Worm (Caenorhabditis elegans) whole organism, young adult: ENCODE data around the gene F41C3.11.

ENCODE experiments used
- B0336.3 ChIP-seq: fragments of 200-800 bp; sonication (Bioruptor generic); IDR thresholded peaks from 2 replicates; pipeline ENCODE4 v1.3.6; 2022; ENCODE audit warnings: missing genetic modification characterization, missing compliant biosample characterization
- F49E8.2 ChIP-seq: sonication (generic microtip); optimal IDR thresholded peaks from 3 replicates; lab custom pipeline; 2017; ENCODE audit warnings: missing genetic modification characterization, mild to moderate bottlenecking, missing compliant biosample characterization, antibody characterized with exemption, moderate library complexity; ENCODE audit not compliant: insufficient read depth
- Y53G8AR.9 ChIP-seq: fragments of 200-800 bp; sonication (Bioruptor generic); conservative IDR thresholded peaks from 2 replicates; pipeline ENCODE4 v1.3.6; 2022; ENCODE audit warnings: missing genetic modification reagents, missing genetic modification characterization, missing compliant biosample characterization
- Y56A3A.18 ChIP-seq: fragments of 200-800 bp; sonication (Bioruptor generic); IDR thresholded peaks from 2 replicates; pipeline ENCODE4 v1.3.6; 2022; ENCODE audit warnings: missing genetic modification reagents, missing genetic modification characterization, missing compliant biosample characterization
- Y79H2A.3 ChIP-seq: fragments of 200-800 bp; sonication (Bioruptor generic); conservative IDR thresholded peaks from 2 replicates; pipeline ENCODE4 v1.3.6; 2022; ENCODE audit warnings: missing genetic modification reagents, missing genetic modification characterization, missing compliant biosample characterization
- Y95B8A.8 ChIP-seq: fragments of 200-800 bp; sonication (Bioruptor generic); IDR thresholded peaks from 2 replicates; pipeline ENCODE4 v1.3.6; 2022; ENCODE audit warnings: missing genetic modification reagents, missing genetic modification characterization, missing compliant biosample characterization
- aptf-3 ChIP-seq: fragments of 200-800 bp; sonication (Bioruptor generic); IDR thresholded peaks from 2 replicates; pipeline ENCODE4 v1.3.6; 2022; ENCODE audit warnings: missing genetic modification characterization, missing compliant biosample characterization
- athp-1 ChIP-seq: sonication (generic microtip); optimal IDR thresholded peaks from 2 replicates; lab custom pipeline; 2017; ENCODE audit warnings: mild to moderate bottlenecking, missing genetic modification characterization, missing compliant biosample characterization
- bed-1 ChIP-seq: fragments of 200-800 bp; sonication (Bioruptor generic); IDR thresholded peaks from 2 replicates; pipeline ENCODE4 v1.3.6; 2022; ENCODE audit warnings: missing genetic modification reagents, missing genetic modification characterization, missing compliant biosample characterization
- ccch-3 ChIP-seq: fragments of 200-800 bp; sonication (Bioruptor generic); optimal IDR thresholded peaks from 2 replicates; lab custom pipeline; 2018; ENCODE audit warnings: mild to moderate bottlenecking, missing genetic modification characterization, missing compliant biosample characterization
- ceh-91 ChIP-seq: fragments of 200-800 bp; sonication (Bioruptor generic); IDR thresholded peaks from 2 replicates; pipeline ENCODE4 v1.3.6; 2022; ENCODE audit warnings: missing genetic modification reagents, missing genetic modification characterization, missing compliant biosample characterization
- chd-7 ChIP-seq: sonication (generic microtip); optimal IDR thresholded peaks from 2 replicates; lab custom pipeline; 2016; ENCODE audit warnings: mild to moderate bottlenecking, missing genetic modification characterization, moderate library complexity, missing compliant biosample characterization
- dpl-1 ChIP-seq: fragments of 150-350 bp; optimal IDR thresholded peaks from 2 replicates; lab custom pipeline; 2014; ENCODE audit warnings: missing biosample characterization, missing genetic modification reagents, missing genetic modification characterization
- efl-1 ChIP-seq: fragments of 150-350 bp; optimal IDR thresholded peaks from 2 replicates; lab custom pipeline; 2014; ENCODE audit warnings: missing biosample characterization, missing genetic modification reagents, missing genetic modification characterization
- egl-18 ChIP-seq: fragments of 200-800 bp; sonication (Bioruptor generic); IDR thresholded peaks from 2 replicates; pipeline ENCODE4 v1.3.6; 2022; ENCODE audit warnings: missing genetic modification reagents, missing genetic modification characterization, missing compliant biosample characterization
- ekl-4 ChIP-seq: fragments of 200-800 bp; sonication (Bioruptor generic); IDR thresholded peaks from 2 replicates; pipeline ENCODE4 v1.3.6; 2022; ENCODE audit warnings: missing genetic modification reagents, missing genetic modification characterization, missing compliant biosample characterization
- ets-4 ChIP-seq: fragments of 200-800 bp; sonication (Bioruptor generic); optimal IDR thresholded peaks from 2 replicates; lab custom pipeline; 2018; ENCODE audit warnings: mild to moderate bottlenecking, missing genetic modification characterization, missing compliant biosample characterization
- fkh-3 ChIP-seq: sonication (generic microtip); optimal IDR thresholded peaks from 2 replicates; lab custom pipeline; 2016; ENCODE audit warnings: mild to moderate bottlenecking, missing genetic modification characterization, missing compliant biosample characterization
- him-1 ChIP-seq: sonication (generic microtip); optimal IDR thresholded peaks from 2 replicates; lab custom pipeline; 2016; ENCODE audit warnings: missing genotype, missing genetic modification reagents, missing genetic modification characterization, missing compliant biosample characterization
- hmg-1.2 ChIP-seq: fragments of 200-800 bp; sonication (Bioruptor generic); IDR thresholded peaks from 2 replicates; pipeline ENCODE4 v1.3.6; 2022; ENCODE audit warnings: missing genetic modification reagents, missing genetic modification characterization, missing compliant biosample characterization
- hrde-1 ChIP-seq: sonication (generic microtip); optimal IDR thresholded peaks from 2 replicates; lab custom pipeline; 2016; ENCODE audit warnings: missing genetic modification characterization, mild to moderate bottlenecking, missing compliant biosample characterization, moderate library complexity, missing genotype, missing genetic modification reagents, borderline replicate concordance
- hsf-1 ChIP-seq: fragments of 200-800 bp; sonication (Bioruptor generic); IDR thresholded peaks from 2 replicates; pipeline ENCODE4 v1.3.6; 2022; ENCODE audit warnings: missing genetic modification reagents, missing genetic modification characterization, missing compliant biosample characterization
- lag-1 ChIP-seq: fragments of 200-800 bp; sonication (Bioruptor generic); IDR thresholded peaks from 2 replicates; pipeline ENCODE4 v1.3.6; 2022; ENCODE audit warnings: missing genetic modification reagents, missing genetic modification characterization, missing compliant biosample characterization
- lin-26 ChIP-seq: fragments of 200-800 bp; sonication (Bioruptor generic); IDR thresholded peaks from 2 replicates; pipeline ENCODE4 v1.3.6; 2022; ENCODE audit warnings: missing genetic modification reagents, missing genetic modification characterization, missing compliant biosample characterization
- lin-35 ChIP-seq, 3 experiments: fragments of 150-350 bp in 2 of 3; sonication (generic microtip) in 1 of 3; optimal IDR thresholded peaks; 2 replicates each; lab custom pipeline; 2014 to 2018; ENCODE audit warnings: missing biosample characterization in 3 of 3, missing genetic modification characterization in 3 of 3, missing genetic modification reagents in 3 of 3
- lir-1 ChIP-seq: fragments of 200-800 bp; sonication (Bioruptor generic); conservative IDR thresholded peaks from 2 replicates; pipeline ENCODE4 v1.3.6; 2022; ENCODE audit warnings: missing genetic modification reagents, missing genetic modification characterization, missing compliant biosample characterization
- madf-10 ChIP-seq: sonication (generic microtip); optimal IDR thresholded peaks from 2 replicates; lab custom pipeline; 2016; ENCODE audit warnings: mild to moderate bottlenecking, missing genetic modification characterization, missing compliant biosample characterization
- madf-3 ChIP-seq: fragments of 200-800 bp; sonication (Bioruptor generic); IDR thresholded peaks from 2 replicates; pipeline ENCODE4 v1.3.6; 2022; ENCODE audit warnings: missing genetic modification reagents, missing genetic modification characterization, missing compliant biosample characterization
- madf-6 ChIP-seq: fragments of 200-800 bp; sonication (Bioruptor generic); IDR thresholded peaks from 2 replicates; pipeline ENCODE4 v1.3.6; 2022; ENCODE audit warnings: missing genetic modification reagents, missing genetic modification characterization, missing compliant biosample characterization
- nfya-1 ChIP-seq: sonication (generic microtip); optimal IDR thresholded peaks from 2 replicates; lab custom pipeline; 2017; ENCODE audit warnings: antibody characterized with exemption, missing compliant biosample characterization, missing genetic modification characterization, borderline replicate concordance; ENCODE audit not compliant: insufficient read depth
- nfyb-1 ChIP-seq: fragments of 200-800 bp; sonication (Bioruptor generic); IDR thresholded peaks from 2 replicates; pipeline ENCODE4 v1.3.6; 2022; ENCODE audit warnings: missing genetic modification reagents, missing genetic modification characterization, missing compliant biosample characterization
- nhr-120 ChIP-seq: fragments of 200-800 bp; sonication (Bioruptor generic); IDR thresholded peaks from 2 replicates; pipeline ENCODE4 v1.3.6; 2022; ENCODE audit warnings: missing genetic modification characterization, missing compliant biosample characterization
- sea-2 ChIP-seq: fragments of 200-800 bp; sonication (Bioruptor generic); IDR thresholded peaks from 2 replicates; pipeline ENCODE4 v1.3.6; 2022; ENCODE audit warnings: missing genetic modification characterization, missing compliant biosample characterization
- snpc-3.4 ChIP-seq: sonication (generic microtip); optimal IDR thresholded peaks from 2 replicates; lab custom pipeline; 2017; ENCODE audit warnings: missing genetic modification characterization, mild to moderate bottlenecking, missing compliant biosample characterization, antibody characterized with exemption, moderate library complexity, missing genotype, missing genetic modification reagents
- somi-1 ChIP-seq: fragments of 200-800 bp; sonication (Bioruptor generic); optimal IDR thresholded peaks from 2 replicates; lab custom pipeline; 2018; ENCODE audit warnings: mild to moderate bottlenecking, missing genetic modification characterization, missing compliant biosample characterization
- sptf-2 ChIP-seq: fragments of 200-800 bp; sonication (Bioruptor generic); optimal IDR thresholded peaks from 2 replicates; lab custom pipeline; 2018; ENCODE audit warnings: mild to moderate bottlenecking, missing genetic modification characterization, missing compliant biosample characterization
- tbx-9 ChIP-seq: sonication (generic microtip); optimal IDR thresholded peaks from 2 replicates; lab custom pipeline; 2016; ENCODE audit warnings: borderline replicate concordance, missing genetic modification characterization, inconsistent platforms, missing compliant biosample characterization
- tlf-1 ChIP-seq: fragments of 200-800 bp; sonication (Bioruptor generic); optimal IDR thresholded peaks from 2 replicates; lab custom pipeline; 2018; ENCODE audit warnings: mild to moderate bottlenecking, missing genetic modification characterization, missing compliant biosample characterization
- unc-62 ChIP-seq: fragments of 150-350 bp; optimal IDR thresholded peaks from 2 replicates; lab custom pipeline; 2014; ENCODE audit warnings: missing biosample characterization, missing genetic modification reagents, missing genetic modification characterization
- xnd-1 ChIP-seq: sonication (generic microtip); optimal IDR thresholded peaks from 2 replicates; lab custom pipeline; 2016; ENCODE audit warnings: missing genotype, missing genetic modification reagents, missing genetic modification characterization, missing compliant biosample characterization
- zim-3 ChIP-seq: sonication (generic microtip); optimal IDR thresholded peaks from 2 replicates; lab custom pipeline; 2017; ENCODE audit warnings: mild to moderate bottlenecking, missing genetic modification characterization, moderate library complexity, missing compliant biosample characterization
- ztf-18 ChIP-seq: sonication (generic microtip); optimal IDR thresholded peaks from 2 replicates; lab custom pipeline; 2016; ENCODE audit warnings: missing genotype, mild to moderate bottlenecking, missing genetic modification characterization, missing compliant biosample characterization
- ztf-6 ChIP-seq: fragments of 200-800 bp; sonication (Bioruptor generic); IDR thresholded peaks from 2 replicates; pipeline ENCODE4 v1.3.6; 2022; ENCODE audit warnings: missing genetic modification reagents, missing genetic modification characterization, missing compliant biosample characterization

Gene F41C3.11

DNA sequence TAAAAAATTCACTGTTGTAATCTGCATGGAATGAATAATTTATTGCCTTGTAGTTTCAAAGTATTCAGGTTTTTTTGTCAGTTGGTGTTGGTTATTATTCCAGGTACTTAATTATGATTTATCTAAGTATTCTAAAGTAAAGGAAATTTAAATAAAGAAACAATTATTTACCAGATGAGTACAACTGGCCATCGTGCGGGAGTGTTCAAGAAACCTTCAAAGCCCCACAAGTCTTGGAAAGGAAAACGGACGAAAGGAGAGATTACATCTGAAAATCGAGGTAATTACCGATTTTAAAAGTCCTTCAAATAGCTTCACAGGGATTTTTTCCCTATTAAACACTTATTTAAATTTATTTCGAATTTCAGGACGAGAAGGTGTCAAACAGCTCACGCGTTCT is 23.6 kb downstream of the F41C3.11 start, which contains the start of gene tag-151 (continued):
- TF ChIP-seq ztf-18 (tag; lab: Kevin White, UChicago) (no peak), unc-62 (GFP tag; lab: Kevin White, UChicago) (no peak), lin-35 (GFP tag; optimal IDR thresholded peaks at IDR 0.05; lab: Kevin White, UChicago) (peak in 1 of 3 experiments; percentile 1), madf-10 (tag; lab: Kevin White, UChicago) (no peak), bed-1 (no peak), dpl-1 (GFP tag; lab: Kevin White, UChicago) (no peak), egl-18 (no peak), B0336.3 (GFP tag; lab: Robert Waterston, UW) (peak; percentile 66; the same call in 1 of the 2 replicates), him-1 (tag; lab: Kevin White, UChicago) (peak; percentile 5), nfyb-1 (GFP tag; lab: Robert Waterston, UW) (no peak), sea-2 (GFP tag; lab: Robert Waterston, UW) (no peak), ccch-3 (GFP tag; lab: Kevin White, UChicago) (no peak), sptf-2 (GFP tag; lab: Kevin White, UChicago) (no peak), hsf-1 (no peak; the same call in 1 of the 2 replicates), lag-1 (GFP tag; lab: Robert Waterston, UW) (no peak), ztf-6 (no peak), nfya-1 (tag; lab: Kevin White, UChicago) (no peak), aptf-3 (GFP tag; lab: Robert Waterston, UW) (no peak), tlf-1 (GFP tag; lab: Kevin White, UChicago) (peak; percentile 9), Y56A3A.18 (GFP tag; lab: Robert Waterston, UW) (peak; percentile 73), Y53G8AR.9 (GFP tag; lab: Robert Waterston, UW) (0 out of 2 replicates have a peak, but pooled peaks have one; percentile 61), zim-3 (no peak), snpc-3.4 (tag; lab: Kevin White, UChicago) (peak; percentile 66), fkh-3 (tag; lab: Kevin White, UChicago) (no peak), ceh-91 (no peak), lir-1 (GFP tag; lab: Robert Waterston, UW) (no peak), lin-26 (no peak), tbx-9 (no peak), somi-1 (GFP tag; lab: Kevin White, UChicago) (no peak), madf-3 (GFP tag; lab: Robert Waterston, UW) (peak; percentile 70; the same call in 1 of the 2 replicates), Y95B8A.8 (GFP tag; lab: Robert Waterston, UW) (0 out of 2 replicates have a peak, but pooled peaks have one; percentile 8), nhr-120 (GFP tag; lab: Robert Waterston, UW) (no peak), hrde-1 (peak; percentile 77), madf-6 (peak; percentile 40), F49E8.2 (tag; lab: Kevin White, UChicago) (peak; percentile 24), efl-1 (no peak), ets-4 (GFP tag; lab: Kevin White, UChicago) (no peak), xnd-1 (tag; lab: Kevin White, UChicago) (peak; percentile 23), athp-1 (peak; percentile 37), chd-7 (tag; lab: Kevin White, UChicago) (peak; percentile 49), ekl-4 (GFP tag; lab: Robert Waterston, UW) (peak; percentile 49; the same call in 1 of the 2 replicates), hmg-1.2 (GFP tag; lab: Robert Waterston, UW) (no peak), Y79H2A.3 (no peak)
